Fruit fly (Drosophila melanogaster) whole organism, prepupa: ENCODE results near the gene CG1889.

Experiments
- Blimp-1 ChIP-seq: fragments of 200-800 bp; sonication (Bioruptor generic); optimal IDR thresholded peaks from 3 replicates; lab custom pipeline; 2017; ENCODE audit warnings: missing biosample characterization, missing genetic modification characterization, mild to moderate bottlenecking, moderate library complexity, missing genetic modification reagents
- CG3032 ChIP-seq: fragments of 200-800 bp; optimal IDR thresholded peaks from 2 replicates; lab custom pipeline; 2019; ENCODE audit warnings: missing biosample characterization, mild to moderate bottlenecking, missing genetic modification characterization, moderate library complexity
- CG32006 ChIP-seq: fragments of 200-800 bp; sonication (Bioruptor generic); optimal IDR thresholded peaks from 3 replicates; lab custom pipeline; 2017; ENCODE audit warnings: missing biosample characterization, mild to moderate bottlenecking, missing genetic modification characterization
- CG8319 ChIP-seq: fragments of 200-800 bp; sonication (Bioruptor generic); optimal IDR thresholded peaks from 3 replicates; lab custom pipeline; 2016; ENCODE audit warnings: missing biosample characterization, missing genetic modification characterization
- acj6 ChIP-seq: fragments of 200-800 bp; sonication (Bioruptor generic); optimal IDR thresholded peaks from 3 replicates; lab custom pipeline; 2016; ENCODE audit warnings: missing biosample characterization, missing genetic modification characterization
- salr ChIP-seq, 2 experiments: fragments of 200-800 bp; sonication (Bioruptor generic); optimal IDR thresholded peaks; 3 replicates each; lab custom pipeline; 2016 to 2018; ENCODE audit warnings: missing biosample characterization in 2 of 2, missing genetic modification characterization in 2 of 2, mild to moderate bottlenecking in 1 of 2

- no peak for TF ChIP-seq CG8319 (GFP tag; lab: Kevin White, UChicago)
- TF ChIP-seq Blimp-1 (GFP tag; lab: Kevin White, UChicago): peak; percentile 24
- TF ChIP-seq CG32006 (GFP tag; lab: Kevin White, UChicago): no peak
- TF ChIP-seq salr (GFP tag; optimal IDR thresholded peaks at IDR 0.05; lab: Kevin White, UChicago): no peak
- TF ChIP-seq acj6: no peak
- no peak for TF ChIP-seq CG3032 (tag; lab: Kevin White, UChicago)
These were observed 10.9 kb downstream of the CG1889 start for dm6 chrX:9975973-9976372.
